Worm (Caenorhabditis elegans): Measurements from ENCODE around the gene F38B7.10.

F38B7.10 gene

ce11 chrV:11564573-11564972 lies 19.2 kb downstream of the F38B7.10 start, which contains the start of gene srx-87:
Gene srx-87, plus strand, starts transcription at chrV:11564873.
- no peak for TF ChIP-seq ceh-13 (GFP tag; optimal IDR thresholded peaks at IDR 0.05)
- no peak for TF ChIP-seq aly-1 (tag; optimal IDR thresholded peaks at IDR 0.05)
- no peak for TF ChIP-seq tbx-37 (GFP tag; conservative IDR thresholded peaks at IDR 0.05)
- no peak for TF ChIP-seq hnd-1 (tag; optimal IDR thresholded peaks at IDR 0.05)
- TF ChIP-seq ceh-36 (tag; optimal IDR thresholded peaks at IDR 0.05), result no peak
- TF ChIP-seq scrt-1 (GFP tag; IDR thresholded peaks at IDR 0.05), result no peak
- TF ChIP-seq hmbx-1 (tag; optimal IDR thresholded peaks at IDR 0.05), result no peak
- no peak for TF ChIP-seq ets-7 (tag; optimal IDR thresholded peaks at IDR 0.05)
- no peak for TF ChIP-seq B0310.2 (tag; optimal IDR thresholded peaks at IDR 0.05)
- TF ChIP-seq pes-1 (GFP tag; IDR thresholded peaks at IDR 0.05), result no peak
- TF ChIP-seq F13C5.2 (tag; optimal IDR thresholded peaks at IDR 0.05), result no peak
- no peak for TF ChIP-seq sea-1 (GFP tag; conservative IDR thresholded peaks at IDR 0.05)
- TF ChIP-seq flt-1 (GFP tag; IDR thresholded peaks at IDR 0.05), result no peak
- TF ChIP-seq hmg-4 (GFP tag; optimal IDR thresholded peaks at IDR 0.05), result no peak
- TF ChIP-seq tbx-11 (GFP tag; IDR thresholded peaks at IDR 0.05), result no peak
- TF ChIP-seq ama-1 (optimal IDR thresholded peaks at IDR 0.05), result no peak
- no peak for TF ChIP-seq tra-4 (tag; optimal IDR thresholded peaks at IDR 0.05)

ce11 chrV:11570169-11570651 lies 24.9 kb downstream of the F38B7.10 start, which contains the start of the genes nhr-101 and pms-2:
Gene nhr-101, plus strand, starts transcription at chrV:11570476.
Gene pms-2, minus strand, starts transcription at chrV:11570601.
- TF ChIP-seq ama-1 (optimal IDR thresholded peaks at IDR 0.05) (no peak), ceh-36 (tag; optimal IDR thresholded peaks at IDR 0.05) (no peak), F13C5.2 (tag; optimal IDR thresholded peaks at IDR 0.05) (no peak), sea-1 (GFP tag; conservative IDR thresholded peaks at IDR 0.05) (no peak), tbx-11 (GFP tag; IDR thresholded peaks at IDR 0.05) (no peak), flt-1 (GFP tag; IDR thresholded peaks at IDR 0.05) (no peak), hmbx-1 (tag; optimal IDR thresholded peaks at IDR 0.05) (no peak)

ce11 chrV:11572803-11573490 lies 27.6 kb downstream of the F38B7.10 start, which contains the start of the genes H12C20.7 and nhr-68:
Gene H12C20.7, minus strand, starts transcription at chrV:11572990.
Gene nhr-68, plus strand, starts transcription at chrV:11573440.
- no peak for TF ChIP-seq aly-1 (tag; optimal IDR thresholded peaks at IDR 0.05)
- TF ChIP-seq ama-1 (optimal IDR thresholded peaks at IDR 0.05), result no peak
- TF ChIP-seq ets-7 (tag; optimal IDR thresholded peaks at IDR 0.05), result no peak
- no peak for TF ChIP-seq flt-1 (GFP tag; IDR thresholded peaks at IDR 0.05)
- TF ChIP-seq tbx-37 (GFP tag; conservative IDR thresholded peaks at IDR 0.05), result no peak

ce11 chrV:11574563-11574962 lies 29.2 kb downstream of the F38B7.10 start:
- no peak for TF ChIP-seq ceh-13 (GFP tag; optimal IDR thresholded peaks at IDR 0.05)
- TF ChIP-seq scrt-1 (GFP tag; IDR thresholded peaks at IDR 0.05), result no peak
- no peak for TF ChIP-seq hmg-4 (GFP tag; optimal IDR thresholded peaks at IDR 0.05)
- no peak for TF ChIP-seq hnd-1 (tag; optimal IDR thresholded peaks at IDR 0.05)
- TF ChIP-seq tbx-37 (GFP tag; conservative IDR thresholded peaks at IDR 0.05), result no peak
- no peak for TF ChIP-seq flt-1 (GFP tag; IDR thresholded peaks at IDR 0.05)
- TF ChIP-seq sea-1 (GFP tag; conservative IDR thresholded peaks at IDR 0.05), result no peak
- no peak for TF ChIP-seq aly-1 (tag; optimal IDR thresholded peaks at IDR 0.05)
- TF ChIP-seq hmbx-1 (tag; optimal IDR thresholded peaks at IDR 0.05), result no peak
- no peak for TF ChIP-seq ets-7 (tag; optimal IDR thresholded peaks at IDR 0.05)
- no peak for TF ChIP-seq pes-1 (GFP tag; IDR thresholded peaks at IDR 0.05)
- TF ChIP-seq tra-4 (tag; optimal IDR thresholded peaks at IDR 0.05), result no peak
- no peak for TF ChIP-seq F13C5.2 (tag; optimal IDR thresholded peaks at IDR 0.05)
- no peak for TF ChIP-seq tbx-11 (GFP tag; IDR thresholded peaks at IDR 0.05)
- TF ChIP-seq ama-1 (optimal IDR thresholded peaks at IDR 0.05), result no peak
- no peak for TF ChIP-seq ceh-36 (tag; optimal IDR thresholded peaks at IDR 0.05)

- TF ChIP-seq sea-1 (GFP tag; conservative IDR thresholded peaks at IDR 0.05) (no peak), tbx-37 (GFP tag; conservative IDR thresholded peaks at IDR 0.05) (no peak), flt-1 (GFP tag; IDR thresholded peaks at IDR 0.05) (no peak), ets-7 (tag; optimal IDR thresholded peaks at IDR 0.05) (no peak), tra-4 (tag; optimal IDR thresholded peaks at IDR 0.05) (no peak), hmbx-1 (tag; optimal IDR thresholded peaks at IDR 0.05) (no peak), ceh-13 (GFP tag; optimal IDR thresholded peaks at IDR 0.05) (no peak), scrt-1 (GFP tag; IDR thresholded peaks at IDR 0.05) (no peak), B0310.2 (tag; optimal IDR thresholded peaks at IDR 0.05) (no peak), aly-1 (tag; optimal IDR thresholded peaks at IDR 0.05) (no peak), ceh-36 (tag; optimal IDR thresholded peaks at IDR 0.05) (no peak), tbx-11 (GFP tag; IDR thresholded peaks at IDR 0.05) (no peak), F13C5.2 (tag; optimal IDR thresholded peaks at IDR 0.05) (no peak), hnd-1 (tag; optimal IDR thresholded peaks at IDR 0.05) (no peak), ama-1 (optimal IDR thresholded peaks at IDR 0.05) (no peak)
Observed at ce11 chrV:11580826-11581225, 35.5 kb downstream of the F38B7.10 start, which contains the start of gene srx-90. Gene srx-90, plus strand, starts transcription at chrV:11581126.

- TF ChIP-seq ceh-36 (tag; optimal IDR thresholded peaks at IDR 0.05) (no peak), sea-1 (GFP tag; conservative IDR thresholded peaks at IDR 0.05) (no peak), pes-1 (GFP tag; IDR thresholded peaks at IDR 0.05) (no peak), hmbx-1 (tag; optimal IDR thresholded peaks at IDR 0.05) (no peak), tbx-11 (GFP tag; IDR thresholded peaks at IDR 0.05) (no peak), aly-1 (tag; optimal IDR thresholded peaks at IDR 0.05) (no peak), scrt-1 (GFP tag; IDR thresholded peaks at IDR 0.05) (no peak), tra-4 (tag; optimal IDR thresholded peaks at IDR 0.05) (no peak), B0310.2 (tag; optimal IDR thresholded peaks at IDR 0.05) (no peak), tbx-37 (GFP tag; conservative IDR thresholded peaks at IDR 0.05) (no peak), flt-1 (GFP tag; IDR thresholded peaks at IDR 0.05) (no peak), F13C5.2 (tag; optimal IDR thresholded peaks at IDR 0.05) (no peak), hmg-4 (GFP tag; optimal IDR thresholded peaks at IDR 0.05) (no peak), hnd-1 (tag; optimal IDR thresholded peaks at IDR 0.05) (no peak), ets-7 (tag; optimal IDR thresholded peaks at IDR 0.05) (no peak), ama-1 (optimal IDR thresholded peaks at IDR 0.05) (no peak), ceh-13 (GFP tag; optimal IDR thresholded peaks at IDR 0.05) (no peak)
Observed at ce11 chrV:11583212-11583611, 37.9 kb downstream of the F38B7.10 start, which contains the start of gene srx-88. Gene srx-88, plus strand, starts transcription at chrV:11583512.

- TF ChIP-seq ama-1 (optimal IDR thresholded peaks at IDR 0.05), result no peak
- no peak for TF ChIP-seq hnd-1 (tag; optimal IDR thresholded peaks at IDR 0.05)
- no peak for TF ChIP-seq tbx-37 (GFP tag; conservative IDR thresholded peaks at IDR 0.05)
- no peak for TF ChIP-seq tbx-11 (GFP tag; IDR thresholded peaks at IDR 0.05)
- TF ChIP-seq flt-1 (GFP tag; IDR thresholded peaks at IDR 0.05), result no peak
- TF ChIP-seq ceh-36 (tag; optimal IDR thresholded peaks at IDR 0.05), result no peak
- no peak for TF ChIP-seq scrt-1 (GFP tag; IDR thresholded peaks at IDR 0.05)
- no peak for TF ChIP-seq aly-1 (tag; optimal IDR thresholded peaks at IDR 0.05)
- TF ChIP-seq F13C5.2 (tag; optimal IDR thresholded peaks at IDR 0.05), result no peak
- no peak for TF ChIP-seq hmg-4 (GFP tag; optimal IDR thresholded peaks at IDR 0.05)
- no peak for TF ChIP-seq ceh-13 (GFP tag; optimal IDR thresholded peaks at IDR 0.05)
- TF ChIP-seq hmbx-1 (tag; optimal IDR thresholded peaks at IDR 0.05), result no peak
- no peak for TF ChIP-seq pes-1 (GFP tag; IDR thresholded peaks at IDR 0.05)
- TF ChIP-seq B0310.2 (tag; optimal IDR thresholded peaks at IDR 0.05), result no peak
- TF ChIP-seq sea-1 (GFP tag; conservative IDR thresholded peaks at IDR 0.05), result no peak
Observed at ce11 chrV:11585122-11585521, 39.8 kb downstream of the F38B7.10 start.

All from whole organism, early embryonic.